Fruit fly (Drosophila melanogaster) whole organism, larva: Measurements from ENCODE around the gene mRpL22.

Experiments
- noc ChIP-seq: fragments of 200-800 bp; sonication (Bioruptor generic); optimal IDR thresholded peaks from 3 replicates; lab custom pipeline; 2019; ENCODE audit warnings: missing biosample characterization, mild to moderate bottlenecking, missing genetic modification characterization, moderate library complexity

Gene mRpL22

DNA sequence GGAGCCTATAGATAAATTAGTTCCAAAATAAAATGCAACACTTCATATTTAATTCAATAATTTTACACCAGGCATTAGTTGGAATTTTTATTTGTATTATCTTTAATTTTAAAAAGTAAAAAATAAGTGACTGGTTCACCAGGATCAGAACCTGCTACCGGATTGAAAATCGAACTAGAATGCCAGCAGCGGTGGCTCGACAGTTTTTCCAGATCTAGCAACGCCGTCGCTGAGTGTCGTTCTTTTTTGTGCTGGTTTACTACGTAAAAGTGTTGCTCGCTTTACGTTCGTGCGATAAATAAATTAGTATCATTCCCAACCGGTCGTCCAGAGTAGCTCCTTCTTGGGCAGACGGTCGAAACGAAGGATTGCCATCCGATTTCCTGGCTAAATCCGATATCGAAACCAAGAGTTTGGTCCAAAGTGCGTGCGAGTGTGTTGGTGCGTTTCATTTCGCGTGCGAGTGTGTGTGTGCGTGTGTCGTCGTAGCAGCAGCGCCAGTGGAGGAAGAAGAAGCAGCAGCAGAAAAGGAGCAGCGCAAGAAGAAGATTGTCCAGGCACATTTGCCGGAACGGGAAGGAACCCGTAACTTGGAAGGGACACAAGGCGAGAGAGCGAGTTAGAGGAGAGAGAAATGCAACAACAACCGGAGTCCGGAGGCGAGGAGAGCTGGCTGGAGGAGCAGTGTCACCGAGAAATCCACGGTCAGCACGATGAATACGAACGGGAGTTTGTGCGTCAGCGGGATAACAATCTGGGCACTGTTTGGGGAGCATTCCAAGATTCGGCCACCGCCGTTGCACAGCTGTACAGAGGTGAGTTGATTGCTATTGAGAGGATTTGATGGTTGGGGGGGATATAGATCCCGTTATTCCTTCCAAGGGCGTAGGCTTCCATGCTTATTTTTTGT, 8.4 kb downstream of the mRpL22 start, which contains the start of gene CG4768:
Gene CG4768 (plus strand): TSS at position 200 of the 910 bp plus-strand sequence.
- no peak for TF ChIP-seq noc (tag; lab: Kevin White, UChicago)

DNA sequence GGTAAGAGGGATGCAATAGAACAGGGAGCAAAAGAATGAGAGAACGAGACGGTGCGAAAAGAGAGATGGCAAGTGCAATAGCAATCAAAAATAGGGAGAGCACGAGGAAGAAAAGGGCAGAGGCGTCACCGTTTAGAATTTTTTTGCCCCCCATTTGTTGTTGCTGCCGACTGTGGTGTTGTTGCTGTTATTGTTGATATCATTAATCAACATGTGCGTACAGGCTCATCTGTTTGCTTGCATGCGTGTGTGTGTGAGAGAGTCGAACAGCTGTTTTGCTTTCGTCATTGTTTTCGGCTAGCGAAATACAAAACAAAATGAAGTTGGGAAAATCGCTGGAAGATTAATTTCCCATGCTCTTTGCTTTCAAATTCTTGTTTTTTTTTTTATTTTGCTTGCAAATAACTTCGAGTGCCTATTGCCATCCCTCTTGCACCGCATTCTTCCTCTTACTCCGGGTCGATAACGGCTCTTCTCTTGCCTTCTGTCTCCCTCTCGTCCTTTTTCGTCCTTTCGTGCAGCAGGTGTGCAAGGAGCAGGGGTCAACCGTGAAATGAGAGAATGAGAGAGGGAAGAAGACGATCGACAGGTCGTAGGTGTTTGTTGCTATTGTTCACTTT, 9.5 kb downstream of the mRpL22 start:
- TF ChIP-seq noc (tag; lab: Kevin White, UChicago), result no peak

DNA sequence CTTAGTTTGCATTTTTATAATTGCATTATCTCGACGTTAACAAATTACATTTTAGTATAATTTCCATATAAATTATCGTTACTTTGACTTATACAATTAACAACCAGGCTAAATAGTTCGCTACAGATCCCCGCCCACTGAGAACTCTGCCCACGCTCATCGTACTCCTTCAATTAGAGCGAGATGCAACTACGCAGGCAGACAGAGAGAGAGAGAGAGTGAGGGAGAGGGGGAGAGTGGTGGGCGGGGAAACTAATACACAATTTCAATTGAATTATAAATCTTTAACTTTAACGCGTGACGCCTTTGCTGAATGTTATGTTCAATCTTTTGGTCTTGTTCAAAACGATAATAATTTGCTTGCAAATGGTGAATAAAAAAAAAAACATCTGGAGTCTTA, 14.4 kb downstream of the mRpL22 start:
- no peak for TF ChIP-seq noc (tag; lab: Kevin White, UChicago)

DNA sequence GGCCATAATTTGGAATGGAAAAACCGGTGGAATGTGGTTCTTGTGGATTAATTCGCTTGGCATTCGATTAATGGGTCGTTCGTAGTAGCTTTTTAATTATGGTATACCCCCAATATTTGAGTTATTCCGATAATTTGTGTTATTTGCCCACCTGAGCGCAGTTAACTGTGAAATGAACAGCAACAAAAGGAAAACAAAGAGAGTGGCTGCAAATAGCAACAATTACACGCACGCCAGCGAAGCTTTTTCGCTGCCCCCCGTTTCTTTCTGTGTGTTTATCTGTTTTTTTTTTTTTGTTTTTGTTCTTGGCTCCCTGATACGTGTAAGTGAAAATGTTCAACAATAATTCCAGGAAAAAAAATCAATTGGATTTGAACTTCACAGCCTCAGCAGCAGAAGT, 16.2 kb downstream of the mRpL22 start:
- TF ChIP-seq noc (tag; lab: Kevin White, UChicago), result no peak

DNA sequence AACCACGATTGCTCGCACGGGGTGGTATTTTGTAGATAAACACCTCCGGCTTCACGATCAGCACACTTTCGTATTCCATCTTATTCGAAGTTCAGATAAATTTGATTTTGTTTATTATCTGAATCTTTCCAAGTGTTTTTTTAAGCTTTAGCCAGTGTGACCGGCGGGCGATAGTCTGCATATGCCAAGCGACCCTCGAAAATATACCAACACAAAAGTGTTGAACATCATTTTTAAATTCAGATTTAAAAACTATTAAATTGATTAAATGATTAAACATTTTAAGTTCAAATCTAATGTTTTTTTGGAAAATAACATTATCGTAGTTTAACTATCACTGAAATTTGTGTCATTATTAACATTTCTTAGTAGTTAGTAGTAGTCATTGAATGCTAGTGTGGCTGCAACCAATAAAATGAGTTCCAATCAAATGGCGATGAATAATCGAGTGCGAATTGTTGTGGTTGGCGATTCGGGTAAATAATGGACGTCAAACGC, 16.8 kb downstream of the mRpL22 start, which contains the start of the genes CG9132 and CG4789:
Gene CG9132 (minus strand): TSS at position 181 of the 498 bp plus-strand sequence.
Gene CG4789 (plus strand): TSS at position 401 of the 498 bp plus-strand sequence.
- no peak for TF ChIP-seq noc (tag; lab: Kevin White, UChicago)

DNA sequence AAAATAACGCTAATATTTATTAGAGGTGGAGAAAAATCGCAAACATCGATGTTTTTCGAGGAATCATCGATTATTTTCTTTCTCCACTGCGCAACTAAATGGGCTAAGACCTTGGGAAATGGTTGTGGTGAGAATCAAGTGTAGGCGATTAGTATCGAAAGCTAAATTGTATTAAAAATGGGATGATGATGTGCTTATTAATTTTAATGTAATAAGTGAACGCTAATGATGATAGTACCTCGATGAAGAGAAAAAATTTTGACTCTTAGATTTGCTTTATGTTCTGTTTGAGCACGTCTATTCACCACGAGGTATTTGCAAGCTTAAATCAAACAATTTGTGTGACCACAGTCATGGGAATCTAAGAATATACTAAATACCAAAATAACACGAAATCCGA, 19.6 kb downstream of the mRpL22 start, which contains the start of the genes Rai1 and CG13005:
Gene Rai1 (minus strand): TSS at position 46 of the 400 bp plus-strand sequence.
Gene CG13005 (plus strand): TSS at position 352 of the 400 bp plus-strand sequence.
- TF ChIP-seq noc (tag; lab: Kevin White, UChicago), result no peak

DNA sequence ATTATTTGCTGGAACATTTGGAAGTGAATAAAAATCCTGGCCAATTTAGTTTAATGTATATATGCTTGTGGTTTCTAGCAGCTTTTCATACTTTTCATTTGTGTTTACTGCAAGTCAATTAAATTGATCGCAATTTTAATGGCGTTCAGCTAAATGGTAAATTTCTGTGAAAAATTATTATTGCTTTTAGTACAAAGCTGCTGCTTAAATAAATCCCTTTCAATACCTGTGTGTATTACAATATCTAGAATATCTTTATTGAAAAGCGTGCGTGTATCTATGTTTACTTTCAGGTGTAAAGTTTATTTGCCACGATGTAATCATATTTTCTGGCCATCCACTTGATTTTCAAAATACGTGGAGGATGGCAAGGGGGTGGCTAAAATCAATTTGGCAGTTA, 22.0 kb downstream of the mRpL22 start, which contains the start of gene ppk28:
Gene ppk28 (plus strand): TSS at position 301 of the 400 bp plus-strand sequence.
- TF ChIP-seq noc (tag; lab: Kevin White, UChicago), result no peak

DNA sequence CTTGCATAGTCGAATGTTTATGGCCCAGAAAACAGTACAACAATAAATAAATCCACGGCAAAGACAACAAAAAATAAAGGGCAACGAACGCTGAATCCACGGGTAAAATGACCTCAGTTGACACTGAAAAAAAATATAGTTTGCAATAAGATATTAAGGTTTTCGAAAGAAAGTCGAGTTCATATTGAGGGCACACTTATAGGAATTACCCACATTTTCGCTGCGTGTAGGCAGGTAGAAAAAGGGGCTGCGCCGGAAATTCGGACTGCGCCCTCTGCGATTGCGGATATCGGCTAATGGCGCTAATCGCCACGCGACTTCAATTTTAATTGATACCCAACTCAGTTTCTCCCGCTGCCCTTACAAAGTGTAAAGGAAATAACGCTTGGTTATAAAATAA, 24.9 kb downstream of the mRpL22 start:
- TF ChIP-seq noc (tag; lab: Kevin White, UChicago), result no peak

DNA sequence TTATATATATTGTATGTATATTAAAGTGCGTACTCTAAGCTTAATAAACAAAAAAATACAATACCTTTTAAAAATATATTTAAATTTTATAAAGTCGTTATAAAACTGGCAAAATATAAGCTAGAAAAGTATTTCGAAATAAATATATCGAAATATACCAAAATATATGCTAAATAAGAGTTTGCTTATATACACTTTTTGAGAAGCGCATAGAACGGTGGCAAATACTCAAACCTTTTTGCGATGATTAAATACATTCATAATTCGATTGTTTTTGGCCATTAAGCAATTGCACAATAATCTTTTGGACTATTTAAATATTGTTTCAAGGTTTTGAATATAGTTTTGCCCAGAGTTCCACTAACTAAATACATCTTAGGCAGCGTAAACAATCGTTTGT, 25.4 kb downstream of the mRpL22 start:
- TF ChIP-seq noc (tag; lab: Kevin White, UChicago), result no peak

DNA sequence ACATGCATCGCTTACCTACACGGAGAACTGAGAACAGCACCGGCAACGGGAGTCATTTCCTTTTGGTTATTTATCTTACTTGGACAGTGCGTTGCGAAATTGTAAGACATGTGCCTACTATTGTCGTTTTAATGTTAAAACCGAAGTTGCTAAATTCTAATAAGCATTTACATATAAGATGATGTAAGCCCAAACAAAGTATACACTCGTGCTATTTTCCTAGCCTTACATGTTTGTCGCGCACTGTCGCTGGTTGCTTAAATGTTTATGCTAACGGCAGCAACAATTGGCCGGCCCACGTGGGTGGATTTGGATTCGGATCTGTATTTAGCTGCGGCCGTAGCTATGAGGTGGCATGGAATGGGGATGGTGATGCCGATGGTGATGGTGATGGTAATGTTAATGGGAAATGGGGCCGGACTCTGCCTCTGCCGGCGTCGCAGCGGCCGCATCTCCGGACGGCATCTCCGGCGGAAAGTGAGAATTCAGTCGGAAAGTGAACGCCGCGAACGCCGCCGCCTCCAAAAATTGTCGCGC, 27.5 kb downstream of the mRpL22 start, which contains the start of gene CG4829:
Gene CG4829 (plus strand): TSS at position 487 of the 537 bp plus-strand sequence.
- peak; percentile 67 for TF ChIP-seq noc (tag; lab: Kevin White, UChicago)

DNA sequence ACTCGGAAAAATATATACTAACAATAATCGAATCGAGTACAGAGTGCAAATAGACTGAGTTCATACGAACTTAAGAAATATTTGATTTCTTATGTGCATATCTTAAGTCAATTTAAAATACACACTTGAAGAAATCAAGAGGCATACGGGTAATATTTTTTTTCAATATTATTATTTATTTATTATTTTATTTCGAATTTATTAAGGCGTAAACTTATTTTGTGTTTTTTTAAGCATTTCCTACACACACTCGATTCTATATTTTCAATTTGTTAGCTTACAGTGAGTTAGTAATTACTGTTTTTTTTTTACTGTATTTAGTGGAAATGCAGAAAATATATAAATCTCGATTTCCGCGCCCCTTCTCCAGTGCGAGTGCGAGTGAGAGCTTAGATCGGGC, 29.5 kb downstream of the mRpL22 start:
- TF ChIP-seq noc (tag; lab: Kevin White, UChicago), result no peak

DNA sequence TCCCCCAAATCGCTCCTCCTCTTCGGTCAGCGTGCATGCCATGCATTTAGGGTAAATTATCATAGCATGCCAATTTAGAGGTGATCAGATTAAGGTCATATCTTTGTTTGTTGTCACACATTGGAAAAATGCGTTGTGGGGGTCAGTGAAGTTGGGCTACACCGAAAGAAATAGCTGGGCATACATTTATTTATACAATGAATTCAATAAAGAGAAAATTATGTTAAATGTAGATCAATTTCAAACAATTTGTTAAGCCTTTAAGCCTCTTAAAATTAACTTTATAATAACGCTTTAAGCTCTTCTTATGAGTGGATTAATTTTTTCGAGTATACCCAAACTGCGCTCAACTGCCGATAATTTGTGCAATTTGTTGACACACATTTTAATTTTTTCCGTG, 30.6 kb downstream of the mRpL22 start:
- TF ChIP-seq noc (tag; lab: Kevin White, UChicago), result no peak

DNA sequence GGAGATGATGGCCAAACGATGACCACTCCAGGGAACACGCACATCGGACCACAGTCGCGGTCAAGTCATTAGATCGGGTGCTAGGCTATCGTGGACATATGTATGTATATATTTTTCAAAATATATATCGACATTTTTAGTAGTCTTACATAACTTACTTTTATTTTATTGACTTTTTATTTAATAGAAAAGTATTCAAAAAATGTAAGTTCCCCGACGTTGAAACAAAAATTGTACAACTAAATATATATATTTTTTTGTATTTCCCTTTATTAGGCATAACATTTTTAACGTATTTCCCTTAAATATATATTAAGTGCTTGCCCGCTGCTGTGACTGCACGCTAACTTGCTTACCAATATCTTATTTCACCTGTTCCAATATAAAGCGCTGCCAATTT, 31.4 kb downstream of the mRpL22 start:
- no peak for TF ChIP-seq noc (tag; lab: Kevin White, UChicago)

DNA sequence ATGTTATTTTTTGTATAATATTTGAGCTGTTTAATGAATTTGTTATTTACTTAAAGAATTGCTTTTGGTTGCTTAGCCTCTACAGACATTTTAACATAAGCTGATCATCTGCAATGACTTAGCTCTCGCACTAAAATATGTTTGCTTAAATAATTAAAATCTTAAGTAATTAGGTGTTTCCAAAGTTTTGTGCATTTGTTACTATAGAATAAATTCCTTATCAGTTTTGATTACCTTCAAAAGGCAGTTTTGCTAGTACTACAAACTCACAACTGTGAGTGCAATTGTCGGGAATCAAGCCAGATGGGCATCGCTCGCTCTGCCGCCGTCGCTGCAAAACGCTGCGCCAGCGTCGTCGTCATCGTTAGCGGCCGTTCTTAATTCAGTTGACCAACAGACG, 32.8 kb downstream of the mRpL22 start:
- TF ChIP-seq noc (tag; lab: Kevin White, UChicago), result no peak

DNA sequence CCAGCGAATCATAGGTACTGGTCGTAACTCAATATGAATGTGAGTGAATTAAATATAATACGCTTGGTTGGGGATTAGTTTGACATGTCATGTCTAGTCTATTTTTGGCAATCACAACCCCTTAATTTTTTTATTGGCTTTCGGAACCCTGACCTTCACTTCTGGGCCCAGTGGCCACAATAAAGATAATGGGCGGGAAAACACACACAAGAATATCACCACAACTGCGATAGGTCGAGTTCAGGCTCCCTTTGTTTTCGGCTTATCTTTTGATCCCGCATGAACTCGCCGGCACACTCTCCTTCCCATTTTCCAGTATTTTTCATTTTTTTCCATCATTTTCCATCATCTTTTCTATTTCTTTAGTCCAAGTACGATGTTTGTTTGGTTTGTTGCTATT, 34.5 kb downstream of the mRpL22 start:
- TF ChIP-seq noc (tag; lab: Kevin White, UChicago), result no peak

DNA sequence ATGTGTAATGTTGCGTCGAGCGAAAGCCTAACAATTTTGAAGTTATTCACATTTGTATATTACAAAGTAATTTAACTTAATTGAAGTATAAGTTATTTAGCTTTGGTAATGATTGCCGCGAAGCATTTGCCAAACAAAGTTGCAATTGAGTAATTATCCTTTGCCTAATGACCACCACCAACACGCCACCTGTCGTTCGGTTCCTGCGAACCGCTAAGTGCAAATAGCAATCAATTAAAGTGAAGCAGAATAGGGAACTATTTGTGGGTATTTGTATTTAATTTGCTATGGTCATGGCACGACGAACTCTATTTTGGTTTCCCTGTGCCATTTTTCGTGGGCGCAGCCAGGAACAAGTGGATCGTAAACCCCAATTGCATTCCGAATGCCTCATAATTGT, 36.9 kb downstream of the mRpL22 start:
- no peak for TF ChIP-seq noc (tag; lab: Kevin White, UChicago)
